Worm (Caenorhabditis elegans) whole organism, L3 larva: ENCODE data around the gene hrpk-2.

ENCODE experiments used
- R02D3.7 ChIP-seq: fragments of 150-350 bp; optimal IDR thresholded peaks from 2 replicates; lab custom pipeline; 2014; ENCODE audit warnings: missing biosample characterization, missing genetic modification characterization
- ZK546.5 ChIP-seq: sonication (generic microtip); optimal IDR thresholded peaks from 2 replicates; lab custom pipeline; 2017; ENCODE audit warnings: missing biosample characterization, missing genetic modification characterization
- ama-1 ChIP-seq: fragments of 150-350 bp; optimal IDR thresholded peaks from 2 replicates; lab custom pipeline; 2018
- ceh-16 ChIP-seq: sonication (generic microtip); optimal IDR thresholded peaks from 2 replicates; lab custom pipeline; 2017; ENCODE audit warnings: missing biosample characterization, missing genetic modification characterization
- ceh-28 ChIP-seq: fragments of 150-350 bp; optimal IDR thresholded peaks from 2 replicates; lab custom pipeline; 2014; ENCODE audit warnings: missing biosample characterization, missing genetic modification reagents, missing genetic modification characterization
- ceh-82 ChIP-seq: fragments of 150-350 bp; optimal IDR thresholded peaks from 2 replicates; lab custom pipeline; 2014; ENCODE audit warnings: missing biosample characterization, missing genetic modification characterization
- ceh-9 ChIP-seq: sonication (generic microtip); optimal IDR thresholded peaks from 2 replicates; lab custom pipeline; 2018; ENCODE audit warnings: missing biosample characterization, missing genetic modification characterization
- egl-27 ChIP-seq: sonication (generic microtip); optimal IDR thresholded peaks from 4 replicates; lab custom pipeline; 2017; ENCODE audit warnings: missing biosample characterization, missing genetic modification reagents, missing genetic modification characterization
- elt-2 ChIP-seq: sonication (generic microtip); optimal IDR thresholded peaks from 2 replicates; lab custom pipeline; 2016; ENCODE audit warnings: missing genetic modification reagents, mild to moderate bottlenecking, missing genetic modification characterization, missing compliant biosample characterization
- elt-3 ChIP-seq, 3 experiments: fragments of 150-350 bp in 1 of 3; sonication (generic microtip) in 2 of 3; optimal IDR thresholded peaks; 2 replicates in 2 of 3; 4 replicates in 1 of 3; lab custom pipeline; 2014 to 2017; ENCODE audit warnings: missing biosample characterization in 3 of 3, missing genetic modification characterization in 3 of 3
- fkh-10 ChIP-seq: sonication (generic microtip); optimal IDR thresholded peaks from 2 replicates; lab custom pipeline; 2017; ENCODE audit warnings: missing biosample characterization, missing genetic modification reagents, missing genetic modification characterization
- fkh-2 ChIP-seq: fragments of 150-350 bp; optimal IDR thresholded peaks from 2 replicates; lab custom pipeline; 2014; ENCODE audit warnings: missing biosample characterization, missing genetic modification reagents, missing genetic modification characterization
- fos-1 ChIP-seq: fragments of 150-350 bp; optimal IDR thresholded peaks from 2 replicates; lab custom pipeline; 2014; ENCODE audit warnings: missing biosample characterization, missing genetic modification characterization
- hmg-11 ChIP-seq: sonication (generic microtip); optimal IDR thresholded peaks from 2 replicates; lab custom pipeline; 2016; ENCODE audit warnings: missing genetic modification characterization, missing compliant biosample characterization
- jun-1 ChIP-seq: fragments of 150-350 bp; optimal IDR thresholded peaks from 2 replicates; lab custom pipeline; 2014; ENCODE audit warnings: missing biosample characterization, missing genetic modification reagents, missing genetic modification characterization
- lin-15B ChIP-seq: fragments of 150-350 bp; optimal IDR thresholded peaks from 2 replicates; lab custom pipeline; 2014; ENCODE audit warnings: missing biosample characterization, missing genetic modification characterization
- lin-39 ChIP-seq: fragments of 150-350 bp; optimal IDR thresholded peaks from 2 replicates; lab custom pipeline; 2018; ENCODE audit warnings: missing biosample characterization, missing genetic modification reagents, missing genetic modification characterization
- lsy-12 ChIP-seq: sonication (generic microtip); optimal IDR thresholded peaks from 2 replicates; lab custom pipeline; 2016; ENCODE audit warnings: mild to moderate bottlenecking, missing genetic modification characterization, missing compliant biosample characterization
- mml-1 ChIP-seq: fragments of 150-350 bp; sonication (generic microtip); optimal IDR thresholded peaks from 3 replicates; lab custom pipeline; 2014; ENCODE audit warnings: missing biosample characterization, missing genetic modification characterization
- nfya-1 ChIP-seq: sonication (generic microtip); optimal IDR thresholded peaks from 2 replicates; lab custom pipeline; 2017; ENCODE audit warnings: missing genetic modification characterization, mild to moderate bottlenecking, missing compliant biosample characterization, antibody characterized with exemption, moderate library complexity; ENCODE audit not compliant: insufficient read depth
- nhr-23 ChIP-seq: fragments of 150-350 bp; optimal IDR thresholded peaks from 2 replicates; lab custom pipeline; 2014; ENCODE audit warnings: missing biosample characterization, missing genetic modification reagents, missing genetic modification characterization
- nhr-25 ChIP-seq: sonication (generic microtip); optimal IDR thresholded peaks from 2 replicates; lab custom pipeline; 2017; ENCODE audit warnings: missing biosample characterization, missing genetic modification characterization
- nhr-28 ChIP-seq: fragments of 150-350 bp; optimal IDR thresholded peaks from 2 replicates; lab custom pipeline; 2014; ENCODE audit warnings: missing biosample characterization, missing genetic modification characterization
- nhr-43 ChIP-seq: sonication (generic microtip); optimal IDR thresholded peaks from 2 replicates; lab custom pipeline; 2016; ENCODE audit warnings: mild to moderate bottlenecking, missing genetic modification characterization, missing compliant biosample characterization; ENCODE audit not compliant: poor library complexity, severe bottlenecking
- nhr-76 ChIP-seq: fragments of 150-350 bp; sonication (generic microtip); optimal IDR thresholded peaks from 5 replicates; lab custom pipeline; 2014; ENCODE audit warnings: missing biosample characterization, missing genetic modification characterization
- nhr-77 ChIP-seq: fragments of 150-350 bp; optimal IDR thresholded peaks from 2 replicates; lab custom pipeline; 2014; ENCODE audit warnings: missing biosample characterization, missing genetic modification characterization
- pha-4 ChIP-seq: fragments of 150-350 bp; optimal IDR thresholded peaks from 2 replicates; lab custom pipeline; 2014; ENCODE audit warnings: missing biosample characterization, missing genetic modification reagents, missing genetic modification characterization
- pqm-1 ChIP-seq: fragments of 150-350 bp; optimal IDR thresholded peaks from 2 replicates; lab custom pipeline; 2017; ENCODE audit warnings: missing biosample characterization, missing genetic modification characterization, inconsistent platforms
- sea-2 ChIP-seq: fragments of 150-350 bp; sonication (generic microtip); optimal IDR thresholded peaks from 4 replicates; lab custom pipeline; 2014; ENCODE audit warnings: missing biosample characterization, missing genetic modification reagents, missing genetic modification characterization
- skn-1 ChIP-seq: fragments of 150-350 bp; optimal IDR thresholded peaks from 2 replicates; lab custom pipeline; 2014; ENCODE audit warnings: missing biosample characterization, missing genetic modification characterization
- snpc-4 ChIP-seq: fragments of 150-350 bp; optimal IDR thresholded peaks from 2 replicates; lab custom pipeline; 2014; ENCODE audit warnings: missing biosample characterization, missing genetic modification characterization
- tbx-2 ChIP-seq: sonication (generic microtip); optimal IDR thresholded peaks from 2 replicates; lab custom pipeline; 2016; ENCODE audit warnings: mild to moderate bottlenecking, missing genetic modification characterization, missing compliant biosample characterization
- unc-39 ChIP-seq: sonication (generic microtip); optimal IDR thresholded peaks from 4 replicates; lab custom pipeline; 2017; ENCODE audit warnings: missing biosample characterization, missing genetic modification characterization
- zag-1 ChIP-seq: fragments of 150-350 bp; optimal IDR thresholded peaks from 2 replicates; lab custom pipeline; 2014; ENCODE audit warnings: missing biosample characterization, missing genetic modification characterization
- ztf-11 ChIP-seq: fragments of 150-350 bp; optimal IDR thresholded peaks from 2 replicates; lab custom pipeline; 2014; ENCODE audit warnings: missing biosample characterization, missing genetic modification characterization
- ztf-4 ChIP-seq: fragments of 150-350 bp; optimal IDR thresholded peaks from 2 replicates; lab custom pipeline; 2014; ENCODE audit warnings: missing biosample characterization, missing genetic modification characterization

hrpk-2 gene

DNA sequence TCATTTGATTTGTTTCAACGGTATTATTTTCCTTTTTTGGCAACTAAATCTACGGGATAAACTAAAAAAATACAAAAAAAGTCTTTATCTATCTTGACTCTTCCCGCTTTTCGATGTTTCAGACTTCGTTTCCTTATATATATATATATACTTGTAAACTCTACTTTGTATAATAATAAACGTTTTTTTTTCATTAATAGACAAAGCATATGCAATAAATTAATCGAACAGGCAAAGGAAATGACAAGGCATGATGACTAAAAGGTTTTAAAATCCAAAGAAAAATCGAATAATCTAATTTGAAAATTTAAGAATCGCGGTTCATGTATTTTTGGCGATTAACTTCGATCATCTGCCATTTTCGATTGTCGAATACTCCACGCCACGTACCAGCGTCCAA, 26.7 kb downstream of the hrpk-2 start:
- TF ChIP-seq R02D3.7 (tag; lab: Kevin White, UChicago) (no peak), nhr-77 (tag; lab: Kevin White, UChicago) (no peak), ztf-11 (tag; lab: Kevin White, UChicago) (no peak), nhr-76 (tag; lab: Kevin White, UChicago) (no peak)

DNA sequence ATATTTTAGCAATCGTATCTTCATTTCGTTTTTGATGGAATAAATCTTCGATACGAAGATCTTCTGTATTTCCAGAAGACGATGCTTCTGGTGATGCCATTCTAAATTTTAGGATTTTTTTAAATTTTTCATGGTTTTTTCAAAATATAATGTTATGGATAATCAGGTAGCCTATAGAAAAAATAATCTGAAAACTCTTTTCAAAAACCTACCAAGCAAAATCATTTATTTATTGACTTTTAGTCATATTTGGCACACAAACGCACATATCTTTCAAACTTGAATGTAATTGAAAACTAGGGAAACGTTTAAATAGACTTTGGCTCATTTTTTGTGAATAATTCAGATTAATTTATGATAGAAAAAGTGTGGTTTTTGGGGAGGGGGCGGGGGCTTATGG, 29.5 kb downstream of the hrpk-2 start, which contains the start of gene F44B9.5:
TSS of gene F44B9.5 (minus strand) at position 101 of the 400 bp plus-strand sequence.
- TF ChIP-seq nhr-23 (no peak), tbx-2 (tag; lab: Kevin White, UChicago) (no peak), nhr-25 (no peak), nhr-77 (tag; lab: Kevin White, UChicago) (no peak), nhr-28 (tag; lab: Kevin White, UChicago) (no peak), skn-1 (tag; lab: Kevin White, UChicago) (no peak), snpc-4 (no peak), ztf-11 (tag; lab: Kevin White, UChicago) (no peak), ceh-82 (no peak), ceh-16 (tag; lab: Kevin White, UChicago) (no peak), zag-1 (tag; lab: Kevin White, UChicago) (no peak), fkh-2 (no peak), mml-1 (no peak), jun-1 (tag; lab: Kevin White, UChicago) (no peak), pha-4 (no peak), elt-3 (tag; optimal IDR thresholded peaks at IDR 0.05; lab: Kevin White, UChicago) (no peak), nhr-76 (tag; lab: Kevin White, UChicago) (no peak)
- TF ChIP-seq, all 47 proteins: peak for 0

DNA sequence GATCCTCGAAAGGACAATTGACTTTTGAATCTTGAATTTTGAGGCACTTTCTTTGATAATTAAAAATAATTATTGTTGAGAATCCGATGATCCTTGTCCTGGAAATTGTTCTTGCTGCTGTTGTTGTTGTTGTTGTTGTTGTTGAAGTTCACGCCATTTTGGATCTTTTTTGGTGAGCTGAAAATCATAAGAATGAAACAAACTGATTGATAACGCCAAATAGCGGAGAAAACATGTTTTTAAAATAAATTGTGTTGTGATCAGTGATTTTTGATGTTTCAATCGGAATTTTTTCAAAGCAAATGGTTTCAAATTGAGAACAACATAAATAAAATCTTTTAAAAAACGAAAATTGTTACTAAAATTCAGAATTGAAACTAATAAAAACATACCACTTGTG, 30.1 kb downstream of the hrpk-2 start:
- TF ChIP-seq ztf-4: no peak
- no peak for TF ChIP-seq elt-2
- TF ChIP-seq ztf-11 (tag; lab: Kevin White, UChicago): no peak
- TF ChIP-seq lin-39 (tag; lab: Kevin White, UChicago): no peak
- TF ChIP-seq ZK546.5 (tag; lab: Kevin White, UChicago): no peak
- TF ChIP-seq ama-1 (lab: Kevin White, UChicago): no peak
- TF ChIP-seq fos-1 (tag; lab: Kevin White, UChicago): no peak
- no peak for TF ChIP-seq ceh-28 (tag; lab: Kevin White, UChicago)
- no peak for TF ChIP-seq zag-1 (tag; lab: Kevin White, UChicago)
- no peak for TF ChIP-seq ceh-16 (tag; lab: Kevin White, UChicago)

DNA sequence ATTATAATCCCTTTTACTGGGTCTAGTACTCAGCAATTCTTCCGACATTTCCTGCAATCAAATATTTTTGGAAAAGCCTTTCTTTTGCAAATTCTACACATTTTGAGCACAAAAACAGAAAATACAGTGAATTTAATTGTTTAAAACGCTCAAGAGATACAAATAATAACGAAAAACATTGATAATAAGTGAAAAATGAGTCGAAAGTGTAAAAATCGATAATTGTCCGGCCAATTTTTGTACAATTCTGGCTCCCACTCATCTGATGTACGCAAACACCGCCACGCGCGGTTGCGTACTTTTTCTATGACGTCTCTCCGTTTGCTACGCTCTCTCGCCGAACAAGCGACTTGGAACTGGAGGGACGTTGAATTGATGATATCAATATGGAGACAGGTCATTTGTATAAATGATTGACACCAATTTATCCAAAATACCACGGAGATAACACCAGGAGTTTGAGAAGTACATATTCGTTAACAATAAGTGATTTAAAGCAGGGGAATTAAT, 34.0 kb downstream of the hrpk-2 start, which contains the start of gene lin-36:
TSS of gene lin-36 (minus strand) at position 51 of the 510 bp plus-strand sequence.
- TF ChIP-seq nhr-76 (tag; lab: Kevin White, UChicago) (no peak), ceh-16 (tag; lab: Kevin White, UChicago) (no peak), unc-39 (tag; lab: Kevin White, UChicago) (no peak), ztf-11 (tag; lab: Kevin White, UChicago) (no peak), nhr-23 (peak; percentile 89), snpc-4 (peak; percentile 64), nhr-77 (tag; lab: Kevin White, UChicago) (no peak), nfya-1 (peak; percentile 86), ceh-9 (no peak), skn-1 (tag; lab: Kevin White, UChicago) (peak; percentile 34), fkh-10 (GFP tag; lab: Kevin White, UChicago) (no peak), tbx-2 (tag; lab: Kevin White, UChicago) (peak; percentile 52), lin-39 (tag; lab: Kevin White, UChicago) (peak; percentile 82), nhr-28 (tag; lab: Kevin White, UChicago) (no peak), lin-15B (tag; lab: Kevin White, UChicago) (peak; percentile 85), ama-1 (lab: Kevin White, UChicago) (no peak), R02D3.7 (tag; lab: Kevin White, UChicago) (peak; percentile 63), egl-27 (tag; lab: Kevin White, UChicago) (no peak), pha-4 (peak; percentile 84), ceh-28 (tag; lab: Kevin White, UChicago) (peak; percentile 92), sea-2 (GFP tag; lab: Kevin White, UChicago) (peak; percentile 74), hmg-11 (tag; lab: Kevin White, UChicago) (peak; percentile 86), zag-1 (tag; lab: Kevin White, UChicago) (no peak), lsy-12 (peak; percentile 64), fkh-2 (no peak), elt-2 (peak; percentile 46), mml-1 (no peak), nhr-25 (peak; percentile 90), jun-1 (tag; lab: Kevin White, UChicago) (peak; percentile 45), pqm-1 (tag; lab: Kevin White, UChicago) (peak; percentile 7), fos-1 (tag; lab: Kevin White, UChicago) (no peak), ceh-82 (no peak), nhr-43 (tag; lab: Kevin White, UChicago) (peak; percentile 58)
